Worm (Caenorhabditis elegans) whole organism, L4 larva: Measurements from ENCODE around the gene moa-1.
A peak's percentile ranks its signal among the peaks of the same experiment; 100 is the strongest.

Source experiments
- D1046.2 ChIP-seq: fragments of 200-800 bp; sonication (Bioruptor generic); IDR thresholded peaks from 2 replicates; pipeline ENCODE4 v1.3.6; 2022; ENCODE audit warnings: missing genetic modification characterization, missing compliant biosample characterization
- F10B5.3 ChIP-seq: sonication (generic microtip); optimal IDR thresholded peaks from 2 replicates; lab custom pipeline; 2016; ENCODE audit warnings: mild to moderate bottlenecking, missing genetic modification characterization, missing compliant biosample characterization
- Y48G9A.11 ChIP-seq: fragments of 200-800 bp; sonication (Bioruptor generic); IDR thresholded peaks from 2 replicates; pipeline ENCODE4 v1.3.6; 2022; ENCODE audit warnings: missing genetic modification reagents, missing genetic modification characterization, missing compliant biosample characterization
- aha-1 ChIP-seq: fragments of 150-350 bp; peaks from one replicate; lab custom pipeline; 2014; ENCODE audit warnings: missing biosample characterization, missing genetic modification characterization
- aly-2 ChIP-seq: sonication (generic microtip); optimal IDR thresholded peaks from 2 replicates; lab custom pipeline; 2018; ENCODE audit warnings: missing biosample characterization, missing genetic modification characterization
- ceh-28 ChIP-seq: fragments of 150-350 bp; optimal IDR thresholded peaks from 2 replicates; lab custom pipeline; 2014; ENCODE audit warnings: missing biosample characterization, missing genetic modification reagents, missing genetic modification characterization
- ceh-32 ChIP-seq: sonication (generic microtip); optimal IDR thresholded peaks from 2 replicates; lab custom pipeline; 2016; ENCODE audit warnings: mild to moderate bottlenecking, missing genetic modification characterization, missing compliant biosample characterization; ENCODE audit not compliant: poor library complexity
- ceh-44 ChIP-seq: fragments of 200-800 bp; sonication (Bioruptor generic); IDR thresholded peaks from 2 replicates; pipeline ENCODE4 v1.3.6; 2022; ENCODE audit warnings: missing genetic modification reagents, missing genetic modification characterization, missing compliant biosample characterization
- ceh-62 ChIP-seq: sonication (generic microtip); optimal IDR thresholded peaks from 2 replicates; lab custom pipeline; 2017; ENCODE audit warnings: missing biosample characterization, missing genetic modification characterization
- ces-1 ChIP-seq: fragments of 150-350 bp; sonication (generic microtip); optimal IDR thresholded peaks from 4 replicates; lab custom pipeline; 2014; ENCODE audit warnings: missing biosample characterization, missing genetic modification reagents, missing genetic modification characterization
- daf-19 ChIP-seq: fragments of 200-800 bp; sonication (Bioruptor generic); conservative IDR thresholded peaks from 2 replicates; pipeline ENCODE4 v1.3.6; 2022; ENCODE audit warnings: missing genetic modification characterization, missing compliant biosample characterization
- daf-8 ChIP-seq: fragments of 200-800 bp; sonication (Bioruptor generic); IDR thresholded peaks from 2 replicates; pipeline ENCODE4 v1.3.6; 2022; ENCODE audit warnings: missing genetic modification characterization, missing compliant biosample characterization
- dmd-8 ChIP-seq: fragments of 200-800 bp; sonication (Bioruptor generic); IDR thresholded peaks from 2 replicates; pipeline ENCODE4 v1.3.6; 2022; ENCODE audit warnings: missing genetic modification characterization, missing compliant biosample characterization
- dmd-9 ChIP-seq: fragments of 200-800 bp; sonication (Bioruptor generic); IDR thresholded peaks from 2 replicates; pipeline ENCODE4 v1.3.6; 2022; ENCODE audit warnings: missing genetic modification reagents, missing genetic modification characterization, missing compliant biosample characterization
- dpl-1 ChIP-seq: fragments of 150-350 bp; optimal IDR thresholded peaks from 2 replicates; lab custom pipeline; 2014; ENCODE audit warnings: missing biosample characterization, missing genetic modification reagents, missing genetic modification characterization
- duxl-1 ChIP-seq: sonication (generic microtip); optimal IDR thresholded peaks from 2 replicates; lab custom pipeline; 2016; ENCODE audit warnings: mild to moderate bottlenecking, missing genetic modification characterization, moderate library complexity, missing compliant biosample characterization; ENCODE audit not compliant: poor library complexity
- egl-27 ChIP-seq: sonication (generic microtip); optimal IDR thresholded peaks from 3 replicates; lab custom pipeline; 2017; ENCODE audit warnings: missing biosample characterization, missing genetic modification reagents, missing genetic modification characterization
- egl-43 ChIP-seq: fragments of 200-800 bp; sonication (Bioruptor generic); IDR thresholded peaks from 2 replicates; pipeline ENCODE4 v1.3.6; 2022; ENCODE audit warnings: missing genetic modification reagents, missing genetic modification characterization, missing compliant biosample characterization
- gei-8 ChIP-seq: fragments of 200-800 bp; sonication (Bioruptor generic); optimal IDR thresholded peaks from 2 replicates; lab custom pipeline; 2018; ENCODE audit warnings: mild to moderate bottlenecking, missing genetic modification characterization, missing compliant biosample characterization
- hif-1 ChIP-seq, 2 experiments: sonication (generic microtip); optimal IDR thresholded peaks; 2 replicates each; lab custom pipeline; 2016 to 2017; ENCODE audit warnings: missing compliant biosample characterization in 2 of 2, missing genetic modification characterization in 2 of 2, missing genetic modification reagents in 2 of 2, missing genotype in 2 of 2, mild to moderate bottlenecking in 1 of 2
- hlh-30 ChIP-seq: sonication (generic microtip); optimal IDR thresholded peaks from 2 replicates; lab custom pipeline; 2017; ENCODE audit warnings: antibody characterized with exemption, mild to moderate bottlenecking, missing genetic modification characterization, missing compliant biosample characterization; ENCODE audit not compliant: insufficient read depth
- lin-13 ChIP-seq: fragments of 150-350 bp; optimal IDR thresholded peaks from 2 replicates; lab custom pipeline; 2014; ENCODE audit warnings: missing biosample characterization, missing genetic modification reagents, missing genetic modification characterization
- madf-5 ChIP-seq, 2 experiments: fragments of 200-800 bp; sonication (Bioruptor generic); IDR thresholded peaks; 2 replicates each; pipeline ENCODE4 v1.3.6; 2022; ENCODE audit warnings: missing compliant biosample characterization in 2 of 2, missing genetic modification characterization in 2 of 2
- mdl-1 ChIP-seq, 2 experiments: fragments of 150-350 bp in 1 of 2; sonication (generic microtip) in 1 of 2; optimal IDR thresholded peaks; 2 replicates each; lab custom pipeline; 2014 to 2017; ENCODE audit warnings: missing biosample characterization in 2 of 2, missing genetic modification characterization in 2 of 2
- mdt-29 ChIP-seq: fragments of 200-800 bp; sonication (Bioruptor generic); IDR thresholded peaks from 2 replicates; pipeline ENCODE4 v1.3.6; 2022; ENCODE audit warnings: missing genetic modification reagents, missing genetic modification characterization, missing compliant biosample characterization
- mep-1 ChIP-seq: fragments of 150-350 bp; sonication (generic microtip); optimal IDR thresholded peaks from 3 replicates; lab custom pipeline; 2014; ENCODE audit warnings: missing biosample characterization, missing genetic modification characterization
- mxl-2 ChIP-seq: fragments of 200-800 bp; sonication (Bioruptor generic); conservative IDR thresholded peaks from 2 replicates; pipeline ENCODE4 v1.3.6; 2022; ENCODE audit warnings: missing genetic modification reagents, missing genetic modification characterization, missing compliant biosample characterization
- mxl-3 ChIP-seq: fragments of 200-800 bp; sonication (Bioruptor generic); optimal IDR thresholded peaks from 2 replicates; lab custom pipeline; 2018; ENCODE audit warnings: mild to moderate bottlenecking, missing genetic modification characterization, missing compliant biosample characterization
- nhr-10 ChIP-seq: fragments of 150-350 bp; optimal IDR thresholded peaks from 2 replicates; lab custom pipeline; 2014; ENCODE audit warnings: missing biosample characterization, missing genetic modification characterization
- nhr-102 ChIP-seq: sonication (generic microtip); optimal IDR thresholded peaks from 2 replicates; lab custom pipeline; 2016; ENCODE audit warnings: mild to moderate bottlenecking, missing genetic modification characterization, moderate library complexity, missing compliant biosample characterization
- nhr-28 ChIP-seq: fragments of 150-350 bp; optimal IDR thresholded peaks from 2 replicates; lab custom pipeline; 2014; ENCODE audit warnings: missing biosample characterization, missing genetic modification characterization
- nhr-48 ChIP-seq: sonication (generic microtip); optimal IDR thresholded peaks from 2 replicates; lab custom pipeline; 2016; ENCODE audit warnings: mild to moderate bottlenecking, missing genetic modification characterization, missing compliant biosample characterization
- php-3 ChIP-seq: fragments of 200-800 bp; sonication (Bioruptor generic); IDR thresholded peaks from 2 replicates; pipeline ENCODE4 v1.3.6; 2022; ENCODE audit warnings: missing genetic modification reagents, missing genetic modification characterization, missing compliant biosample characterization
- set-16 ChIP-seq: fragments of 200-800 bp; sonication (Bioruptor generic); IDR thresholded peaks from 2 replicates; pipeline ENCODE4 v1.3.6; 2022; ENCODE audit warnings: missing genetic modification reagents, missing genetic modification characterization, missing compliant biosample characterization
- snpc-1.2 ChIP-seq: fragments of 200-800 bp; sonication (Bioruptor generic); IDR thresholded peaks from 2 replicates; pipeline ENCODE4 v1.3.6; 2022; ENCODE audit warnings: missing genetic modification reagents, missing genetic modification characterization, missing compliant biosample characterization
- spr-3 ChIP-seq: fragments of 200-800 bp; sonication (Bioruptor generic); optimal IDR thresholded peaks from 2 replicates; lab custom pipeline; 2018; ENCODE audit warnings: mild to moderate bottlenecking, missing genetic modification characterization, missing compliant biosample characterization
- unc-130 ChIP-seq: sonication (generic microtip); optimal IDR thresholded peaks from 2 replicates; lab custom pipeline; 2016; ENCODE audit warnings: missing genetic modification reagents, missing genetic modification characterization, missing compliant biosample characterization
- unc-39 ChIP-seq: sonication (generic microtip); optimal IDR thresholded peaks from 2 replicates; lab custom pipeline; 2017; ENCODE audit warnings: missing biosample characterization, missing genetic modification characterization
- unc-62 ChIP-seq, 3 experiments: fragments of 150-350 bp in 1 of 3; sonication (generic microtip); optimal IDR thresholded peaks in 2 of 3; peaks in 1 of 3; 1 replicate in 1 of 3; 2 replicates in 2 of 3; lab custom pipeline; 2014 to 2017; ENCODE audit warnings: missing biosample characterization in 3 of 3, missing genetic modification characterization in 3 of 3, missing genetic modification reagents in 3 of 3, missing genotype in 1 of 3
- vab-7 ChIP-seq: fragments of 200-800 bp; sonication (Bioruptor generic); IDR thresholded peaks from 2 replicates; pipeline ENCODE4 v1.3.6; 2022; ENCODE audit warnings: missing genetic modification reagents, missing genetic modification characterization, missing compliant biosample characterization
- zfp-2 ChIP-seq: sonication (generic microtip); optimal IDR thresholded peaks from 2 replicates; lab custom pipeline; 2016; ENCODE audit warnings: mild to moderate bottlenecking, missing genetic modification characterization, missing compliant biosample characterization
- ztf-11 ChIP-seq: fragments of 150-350 bp; optimal IDR thresholded peaks from 2 replicates; lab custom pipeline; 2014; ENCODE audit warnings: missing biosample characterization, missing genetic modification characterization
- ztf-7 ChIP-seq: fragments of 150-350 bp; optimal IDR thresholded peaks from 2 replicates; lab custom pipeline; 2014; ENCODE audit warnings: missing biosample characterization, missing genetic modification characterization

The moa-1 gene

ce11 chrIII:1969802-1970201 lies at the start of gene moa-1:
moa-1 (minus strand) TSS chrIII:1969902.
- TF ChIP-seq gei-8 (no peak), spr-3 (GFP tag; lab: Kevin White, UChicago) (no peak), unc-130 (GFP tag; lab: Kevin White, UChicago) (no peak), hlh-30 (tag; lab: Kevin White, UChicago) (no peak), dmd-8 (GFP tag; lab: Robert Waterston, UW) (no peak), dpl-1 (GFP tag; lab: Kevin White, UChicago) (no peak), mdl-1 (tag; optimal IDR thresholded peaks at IDR 0.05; lab: Kevin White, UChicago) (no peak), nhr-102 (tag; lab: Kevin White, UChicago) (no peak), aha-1 (tag; lab: Kevin White, UChicago) (no peak), nhr-28 (tag; lab: Kevin White, UChicago) (no peak), Y48G9A.11 (GFP tag; lab: Robert Waterston, UW) (no peak), ceh-62 (tag; lab: Kevin White, UChicago) (no peak), ceh-44 (no peak), lin-13 (GFP tag; lab: Kevin White, UChicago) (no peak), ztf-7 (tag; lab: Kevin White, UChicago) (no peak), vab-7 (no peak), ceh-32 (no peak), mep-1 (tag; lab: Kevin White, UChicago) (no peak), mxl-3 (GFP tag; lab: Kevin White, UChicago) (no peak), egl-43 (GFP tag; lab: Robert Waterston, UW) (no peak)

- TF ChIP-seq ceh-62 (tag; lab: Kevin White, UChicago) (no peak), mxl-3 (GFP tag; lab: Kevin White, UChicago) (no peak), aha-1 (tag; lab: Kevin White, UChicago) (peak; percentile 85), ceh-28 (tag; lab: Kevin White, UChicago) (peak; percentile 87)
Measured at ce11 chrIII:2015494-2015893, 45.8 kb upstream of the moa-1 start.

- peak; percentile 96 for TF ChIP-seq ceh-28 (tag; lab: Kevin White, UChicago)
Measured at ce11 chrIII:2013876-2014474, 44.3 kb upstream of the moa-1 start.

ce11 chrIII:2013156-2013854 lies 43.6 kb upstream of the moa-1 start:
- no peak for TF ChIP-seq hif-1 (tag; optimal IDR thresholded peaks at IDR 0.05; lab: Kevin White, UChicago)
- no peak for TF ChIP-seq php-3 (GFP tag; lab: Robert Waterston, UW)
- no peak for TF ChIP-seq F10B5.3 (tag; lab: Kevin White, UChicago)
- TF ChIP-seq mdt-29 (GFP tag; lab: Robert Waterston, UW) = no peak
- no peak for TF ChIP-seq egl-43 (GFP tag; lab: Robert Waterston, UW)
- TF ChIP-seq madf-5 (GFP tag; IDR thresholded peaks at IDR 0.05; lab: Robert Waterston, UW) = no peak
- TF ChIP-seq mxl-2 (GFP tag; lab: Robert Waterston, UW) = no peak
- no peak for TF ChIP-seq duxl-1 (tag; lab: Kevin White, UChicago)
- TF ChIP-seq nhr-48 = no peak
- peak; percentile 69 for TF ChIP-seq aha-1 (tag; lab: Kevin White, UChicago)
- TF ChIP-seq dpl-1 (GFP tag; lab: Kevin White, UChicago) = no peak
- TF ChIP-seq aly-2 (tag; lab: Kevin White, UChicago) = no peak
- TF ChIP-seq dmd-9 = no peak
- no peak for TF ChIP-seq nhr-102 (tag; lab: Kevin White, UChicago)
- no peak for TF ChIP-seq daf-19 (GFP tag; lab: Robert Waterston, UW)
- TF ChIP-seq D1046.2 (GFP tag; lab: Robert Waterston, UW) = 0 out of 2 replicates have a peak, but pooled peaks have one; percentile 65
- TF ChIP-seq unc-62 (GFP tag; optimal IDR thresholded peaks at IDR 0.05 in 1 of 2; lab: Kevin White, UChicago) = no peak
- TF ChIP-seq unc-62 (tag; optimal IDR thresholded peaks at IDR 0.05; lab: Kevin White, UChicago) = no peak
- no peak for TF ChIP-seq ztf-11 (tag; lab: Kevin White, UChicago)
- TF ChIP-seq gei-8 = no peak
- no peak for TF ChIP-seq ztf-7 (tag; lab: Kevin White, UChicago)
- TF ChIP-seq zfp-2 = no peak
- TF ChIP-seq ces-1 = no peak
- TF ChIP-seq unc-39 = no peak
- no peak for TF ChIP-seq egl-27
- no peak for TF ChIP-seq snpc-1.2 (GFP tag; lab: Robert Waterston, UW)
- no peak for TF ChIP-seq daf-8 (GFP tag; lab: Robert Waterston, UW)
- no peak for TF ChIP-seq nhr-10 (tag; lab: Kevin White, UChicago)
- peak; percentile 39 for TF ChIP-seq set-16 (GFP tag; lab: Robert Waterston, UW)
